Worm (Caenorhabditis elegans): ENCODE results near the gene hut-1.

DNA sequence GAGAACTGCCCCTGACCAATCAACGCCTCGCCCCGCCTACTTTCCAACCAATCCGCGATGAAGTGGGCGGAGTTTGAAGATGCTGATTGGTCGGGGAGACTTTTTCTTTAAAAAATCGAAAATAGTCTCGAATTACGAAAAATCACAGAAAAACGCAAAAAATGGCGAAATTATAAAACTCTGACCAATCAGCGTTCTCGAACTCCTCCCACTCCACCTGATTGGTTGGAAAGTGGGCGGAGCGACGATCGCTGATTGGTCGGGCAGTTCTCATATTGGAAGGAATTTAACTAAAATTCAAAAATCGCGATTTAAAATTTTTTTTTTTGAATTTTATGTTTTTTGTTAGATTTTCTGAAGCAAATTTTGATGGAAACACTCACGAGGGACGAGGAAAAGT, 8.1 kb upstream of the hut-1 start:
- TF ChIP-seq zag-1 (tag; optimal IDR thresholded peaks at IDR 0.05) (no peak), mdl-1 (tag; optimal IDR thresholded peaks at IDR 0.05) (no peak), nhr-12 (tag; optimal IDR thresholded peaks at IDR 0.05) (no peak), mab-5 (tag; optimal IDR thresholded peaks at IDR 0.05) (no peak), nhr-77 (tag; optimal IDR thresholded peaks at IDR 0.05) (no peak), ceh-16 (tag; optimal IDR thresholded peaks at IDR 0.05) (no peak), lsy-2 (tag; optimal IDR thresholded peaks at IDR 0.05) (no peak), unc-55 (GFP tag; optimal IDR thresholded peaks at IDR 0.05) (no peak), aly-2 (tag; optimal IDR thresholded peaks at IDR 0.05) (no peak), snpc-4 (tag; optimal IDR thresholded peaks at IDR 0.05) (no peak), egl-27 (tag; optimal IDR thresholded peaks at IDR 0.05) (no peak), ZK546.5 (tag; optimal IDR thresholded peaks at IDR 0.05) (no peak), ztf-11 (tag; optimal IDR thresholded peaks at IDR 0.05) (no peak)

Data from whole organism, L2 larva.